Worm (Caenorhabditis elegans) whole organism, midembryonic: ENCODE data around the gene ncr-2.

Experiments used
- flt-1 ChIP-seq: fragments of 200-800 bp; sonication (Bioruptor generic); IDR thresholded peaks from 2 replicates; pipeline ENCODE4 v1.3.6; 2022; ENCODE audit warnings: missing genetic modification characterization, missing compliant biosample characterization
- ref-1 ChIP-seq: fragments of 200-800 bp; sonication (Bioruptor generic); conservative IDR thresholded peaks from 2 replicates; pipeline ENCODE4 v1.3.6; 2022; ENCODE audit warnings: missing genetic modification reagents, missing genetic modification characterization, missing compliant biosample characterization
- tab-1 ChIP-seq: fragments of 200-800 bp; sonication (Bioruptor generic); IDR thresholded peaks from 2 replicates; pipeline ENCODE4 v1.3.6; 2022; ENCODE audit warnings: missing genetic modification characterization, missing compliant biosample characterization

DNA sequence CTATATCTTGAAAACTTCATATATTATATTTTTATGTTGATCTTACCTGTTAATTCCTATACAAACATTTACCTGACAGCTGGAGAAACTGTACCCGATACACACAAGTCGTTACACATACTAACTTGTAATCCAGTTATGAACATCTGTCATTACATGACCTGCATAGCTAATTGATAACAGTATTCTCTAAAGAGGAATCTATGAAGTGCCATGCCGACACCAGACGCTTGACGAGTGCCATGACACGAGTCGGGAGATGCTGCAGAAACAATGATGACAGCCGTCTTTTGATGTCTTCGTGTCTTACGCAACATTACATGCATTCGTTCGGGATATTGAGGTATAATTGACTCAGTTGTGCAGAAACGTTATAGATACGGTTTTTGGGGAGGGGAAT is 38.1 kb upstream of the ncr-2 start:
- no peak for TF ChIP-seq flt-1 (GFP tag; lab: Robert Waterston, UW)
- TF ChIP-seq tab-1, result no peak
- no peak for TF ChIP-seq ref-1
